Worm (Caenorhabditis elegans): ENCODE measurements around the gene mib-1.

mib-1 gene

ce11 chrIII:11290554-11290953, at the start of gene mib-1, which contains the start of the genes gly-9 and smc-3 (continued):
- TF ChIP-seq dpl-1 (GFP tag; optimal IDR thresholded peaks at IDR 0.05) (peak; percentile 59), B0019.2 (GFP tag; conservative IDR thresholded peaks at IDR 0.05) (no peak; the same call in 1 of the 2 replicates), B0336.3 (GFP tag; IDR thresholded peaks at IDR 0.05) (0 out of 2 replicates have a peak, but pooled peaks have one; percentile 39), ceh-91 (GFP tag; IDR thresholded peaks at IDR 0.05) (peak; percentile 42), let-526 (GFP tag; IDR thresholded peaks at IDR 0.05) (0 out of 2 replicates have a peak, but pooled peaks have one; percentile 59), Y53F4B.3 (GFP tag; IDR thresholded peaks at IDR 0.05) (no peak), madf-10 (tag; optimal IDR thresholded peaks at IDR 0.05) (peak; percentile 84), D2030.7 (GFP tag; IDR thresholded peaks at IDR 0.05) (peak; percentile 59), cebp-1 (GFP tag; IDR thresholded peaks at IDR 0.05) (no peak), cebp-1 (tag; optimal IDR thresholded peaks at IDR 0.05) (peak; percentile 52), mxl-1 (tag; optimal IDR thresholded peaks at IDR 0.05) (no peak), nfya-2 (GFP tag; IDR thresholded peaks at IDR 0.05) (no peak), hsf-1 (GFP tag; IDR thresholded peaks at IDR 0.05) (no peak), nhr-179 (tag; optimal IDR thresholded peaks at IDR 0.05) (no peak), madf-6 (GFP tag; IDR thresholded peaks at IDR 0.05) (peak; percentile 81), nhr-27 (tag; optimal IDR thresholded peaks at IDR 0.05) (no peak), lin-26 (GFP tag; IDR thresholded peaks at IDR 0.05) (no peak), hmg-20 (GFP tag; IDR thresholded peaks at IDR 0.05) (no peak), snpc-4 (GFP tag; optimal IDR thresholded peaks at IDR 0.05) (no peak), snpc-4 (tag; optimal IDR thresholded peaks at IDR 0.05) (no peak), mes-4 (tag; optimal IDR thresholded peaks at IDR 0.05) (no peak), lsy-27 (tag; optimal IDR thresholded peaks at IDR 0.05; ENCODE audit: borderline replicate concordance, insufficient read depth) (no peak), F55B11.4 (tag; optimal IDR thresholded peaks at IDR 0.05; ENCODE audit: borderline replicate concordance, insufficient read depth) (no peak), ekl-4 (GFP tag; IDR thresholded peaks at IDR 0.05) (no peak), efl-1 (GFP tag; optimal IDR thresholded peaks at IDR 0.05) (peak; percentile 73), ccch-3 (GFP tag; optimal IDR thresholded peaks at IDR 0.05) (no peak), tbx-9 (tag; optimal IDR thresholded peaks at IDR 0.05; ENCODE audit: borderline replicate concordance) (no peak), egl-44 (GFP tag; IDR thresholded peaks at IDR 0.05) (no peak), madf-3 (GFP tag; IDR thresholded peaks at IDR 0.05) (no peak), lin-54 (GFP tag; optimal IDR thresholded peaks at IDR 0.05) (peak; percentile 87)

ce11 chrIII:11337627-11338026, 47.2 kb upstream of the mib-1 start:
- TF ChIP-seq aptf-3 (GFP tag; IDR thresholded peaks at IDR 0.05), result no peak
- TF ChIP-seq ceh-27 (GFP tag; optimal IDR thresholded peaks at IDR 0.05), result no peak
- TF ChIP-seq T26A5.8 (tag; optimal IDR thresholded peaks at IDR 0.05), result no peak
- no peak for TF ChIP-seq hlh-26 (GFP tag; conservative IDR thresholded peaks at IDR 0.05)
- no peak for TF ChIP-seq ztf-26 (tag; optimal IDR thresholded peaks at IDR 0.05)
- no peak for TF ChIP-seq lir-1 (GFP tag; conservative IDR thresholded peaks at IDR 0.05)
- TF ChIP-seq egrh-3 (GFP tag; IDR thresholded peaks at IDR 0.05), result no peak
- TF ChIP-seq rpc-1 (optimal IDR thresholded peaks at IDR 0.05), result no peak
- no peak for TF ChIP-seq rpc-1 (tag; optimal IDR thresholded peaks at IDR 0.05)
- TF ChIP-seq pbrm-1 (GFP tag; IDR thresholded peaks at IDR 0.05), result no peak
- no peak for TF ChIP-seq ceh-79 (tag; optimal IDR thresholded peaks at IDR 0.05)
- TF ChIP-seq ztf-28 (GFP tag; IDR thresholded peaks at IDR 0.05), result no peak
- TF ChIP-seq ceh-100 (GFP tag; IDR thresholded peaks at IDR 0.05), result no peak
- TF ChIP-seq F23B12.7 (tag; optimal IDR thresholded peaks at IDR 0.05; ENCODE audit: insufficient read depth), result no peak
- TF ChIP-seq lin-40 (tag; optimal IDR thresholded peaks at IDR 0.05), result no peak
- no peak for TF ChIP-seq aptf-2 (GFP tag; conservative IDR thresholded peaks at IDR 0.05)
- TF ChIP-seq bed-1 (GFP tag; IDR thresholded peaks at IDR 0.05), result no peak
